Fruit fly (Drosophila melanogaster): ENCODE data around the gene Srp54k.

The Srp54k gene

DNA sequence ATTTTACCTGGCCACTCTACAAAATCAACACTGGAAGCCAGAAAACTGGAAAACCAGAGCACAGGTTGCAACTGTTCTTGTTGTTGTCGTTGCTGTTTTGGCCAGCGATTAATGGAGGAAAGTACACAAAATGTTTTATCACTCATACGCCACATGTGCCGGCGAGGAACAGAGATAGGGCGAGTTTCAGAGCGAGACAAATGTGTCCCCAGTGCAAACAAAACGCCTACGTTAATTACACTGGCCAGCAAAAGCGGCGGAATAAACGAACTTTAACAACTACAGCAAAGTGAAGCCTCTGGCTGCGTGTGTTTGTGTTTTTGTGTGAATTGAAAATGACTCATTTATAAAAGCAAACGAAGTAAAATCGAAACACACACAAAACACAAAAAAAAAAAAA, 27.7 kb downstream of the Srp54k start (continued):
- no peak for TF ChIP-seq ato (GFP tag; IDR thresholded peaks at IDR 0.05; ENCODE audit: partially characterized antibody)
- no peak for TF ChIP-seq CG10147 (GFP tag; optimal IDR thresholded peaks at IDR 0.05)
- TF ChIP-seq CG13894 (tag; optimal IDR thresholded peaks at IDR 0.05), result no peak
- TF ChIP-seq Spps (tag; optimal IDR thresholded peaks at IDR 0.05), result no peak
- TF ChIP-seq CG5953 (GFP tag; IDR thresholded peaks at IDR 0.05), result no peak
- TF ChIP-seq unpg (GFP tag; optimal IDR thresholded peaks at IDR 0.05), result peak; percentile 8
- no peak for TF ChIP-seq so (GFP tag; IDR thresholded peaks at IDR 0.05)
- no peak for TF ChIP-seq disco-r (GFP tag; optimal IDR thresholded peaks at IDR 0.05)
- peak; percentile 31 for TF ChIP-seq sqz (GFP tag; optimal IDR thresholded peaks at IDR 0.05)
- TF ChIP-seq CG2889 (GFP tag; IDR thresholded peaks at IDR 0.05), result no peak
- TF ChIP-seq Med (GFP tag), result peak; percentile 60
- TF ChIP-seq CG18599 (GFP tag; optimal IDR thresholded peaks at IDR 0.05), result peak; percentile 34
- 0 out of 3 replicates have a peak, but pooled peaks have one; percentile 24 for TF ChIP-seq otp (GFP tag; IDR thresholded peaks at IDR 0.05)
- no peak for TF ChIP-seq shn (GFP tag; optimal IDR thresholded peaks at IDR 0.05)
- no peak for TF ChIP-seq Aef1 (GFP tag; IDR thresholded peaks at IDR 0.05)
- no peak for TF ChIP-seq CG2712 (tag; optimal IDR thresholded peaks at IDR 0.05)
- TF ChIP-seq sr (GFP tag; IDR thresholded peaks at IDR 0.05), result peak; percentile 63; the same call in 2 of the 3 replicates
- TF ChIP-seq CG7372 (GFP tag; IDR thresholded peaks at IDR 0.05), result peak; percentile 39
- no peak for TF ChIP-seq pros (GFP tag; optimal IDR thresholded peaks at IDR 0.05)
- 0 out of 2 replicates have a peak, but pooled peaks have one; percentile 32 for TF ChIP-seq bbx (GFP tag; IDR thresholded peaks at IDR 0.05; ENCODE audit: partially characterized antibody)
- TF ChIP-seq CG6254 (GFP tag; optimal IDR thresholded peaks at IDR 0.05), result no peak
- peak; percentile 57; the same call in 1 of the 2 replicates for TF ChIP-seq CG10321 (GFP tag; IDR thresholded peaks at IDR 0.05)
- no peak for TF ChIP-seq CG8478 (optimal IDR thresholded peaks at IDR 0.05)
- TF ChIP-seq CG1024 (GFP tag; IDR thresholded peaks at IDR 0.05), result no peak
- TF ChIP-seq sens-2 (GFP tag; IDR thresholded peaks at IDR 0.05), result no peak
- no peak for TF ChIP-seq E2f2 (GFP tag; IDR thresholded peaks at IDR 0.05)
- TF ChIP-seq Dp (GFP tag; optimal IDR thresholded peaks at IDR 0.05), result no peak
- TF ChIP-seq CHES-1-like (GFP tag; optimal IDR thresholded peaks at IDR 0.05), result no peak
- no peak for TF ChIP-seq Eip74EF (GFP tag; optimal IDR thresholded peaks at IDR 0.05)
- no peak for TF ChIP-seq pita (GFP tag; optimal IDR thresholded peaks at IDR 0.05)
- TF ChIP-seq hb (GFP tag; IDR thresholded peaks at IDR 0.05; ENCODE audit: partially characterized antibody), result no peak
- TF ChIP-seq sna (GFP tag; IDR thresholded peaks at IDR 0.05; ENCODE audit: partially characterized antibody), result no peak
- TF ChIP-seq onecut (GFP tag; IDR thresholded peaks at IDR 0.05), result no peak
- no peak for TF ChIP-seq vvl (GFP tag; IDR thresholded peaks at IDR 0.05)
- TF ChIP-seq slp2 (GFP tag; optimal IDR thresholded peaks at IDR 0.05), result no peak
- TF ChIP-seq Hsf (GFP tag; optimal IDR thresholded peaks at IDR 0.05), result no peak
- TF ChIP-seq dysf (GFP tag; IDR thresholded peaks at IDR 0.05), result no peak
- TF ChIP-seq nmo (GFP tag; optimal IDR thresholded peaks at IDR 0.05), result no peak
- TF ChIP-seq grau (tag; optimal IDR thresholded peaks at IDR 0.05), result no peak
- no peak for TF ChIP-seq Fer1 (GFP tag; optimal IDR thresholded peaks at IDR 0.05)
- TF ChIP-seq da (GFP tag; optimal IDR thresholded peaks at IDR 0.05), result no peak
- TF ChIP-seq CG32532 (GFP tag; IDR thresholded peaks at IDR 0.05), result 0 out of 2 replicates have a peak, but pooled peaks have one; percentile 30
- no peak for TF ChIP-seq grn (GFP tag; optimal IDR thresholded peaks at IDR 0.05)
- no peak for TF ChIP-seq Nf-YB (GFP tag; optimal IDR thresholded peaks at IDR 0.05)
- no peak for TF ChIP-seq Hr3 (GFP tag; optimal IDR thresholded peaks at IDR 0.05)
- no peak for TF ChIP-seq CG17361 (GFP tag; IDR thresholded peaks at IDR 0.05)
- no peak for TF ChIP-seq CG18764 (GFP tag; optimal IDR thresholded peaks at IDR 0.05)
- TF ChIP-seq Ssrp (tag; optimal IDR thresholded peaks at IDR 0.05), result no peak
- no peak for TF ChIP-seq danr (GFP tag; IDR thresholded peaks at IDR 0.05)
- no peak for TF ChIP-seq CG8765 (GFP tag; IDR thresholded peaks at IDR 0.05)
- TF ChIP-seq HmgD (GFP tag; optimal IDR thresholded peaks at IDR 0.05), result no peak
- TF ChIP-seq CG9932 (GFP tag; IDR thresholded peaks at IDR 0.05), result no peak

Data from whole organism, embryonic.